Worm (Caenorhabditis elegans) whole organism, midembryonic: ENCODE results near the gene T07G12.3.

Experiments
- klf-2 ChIP-seq: fragments of 200-800 bp; sonication (Bioruptor generic); conservative IDR thresholded peaks from 2 replicates; pipeline ENCODE4 v1.3.6; 2022; ENCODE audit warnings: missing genetic modification reagents, missing genetic modification characterization, missing compliant biosample characterization
- ztf-23 ChIP-seq: fragments of 200-800 bp; sonication (Bioruptor generic); IDR thresholded peaks from 2 replicates; pipeline ENCODE4 v1.3.6; 2022; ENCODE audit warnings: missing genetic modification reagents, missing genetic modification characterization, missing compliant biosample characterization
- ztf-29 ChIP-seq: fragments of 200-800 bp; sonication (Bioruptor generic); IDR thresholded peaks from 2 replicates; pipeline ENCODE4 v1.3.6; 2022; ENCODE audit warnings: missing genetic modification reagents, missing genetic modification characterization, missing compliant biosample characterization

- no peak for TF ChIP-seq ztf-29
- no peak for TF ChIP-seq klf-2 (GFP tag; lab: Robert Waterston, UW)
- TF ChIP-seq ztf-23 (GFP tag; lab: Robert Waterston, UW): no peak
These were observed 30.9 kb downstream of the T07G12.3 start for ce11 chrIV:10564613-10565012.
